Worm (Caenorhabditis elegans) whole organism, L4 larva: Measurements from ENCODE around the gene sdz-5.

Source experiments
- F49E8.2 ChIP-seq: sonication (generic microtip); optimal IDR thresholded peaks from 2 replicates; lab custom pipeline; 2016; ENCODE audit warnings: missing compliant biosample characterization, mild to moderate bottlenecking, missing genetic modification characterization, borderline replicate concordance
- gei-8 ChIP-seq: fragments of 200-800 bp; sonication (Bioruptor generic); optimal IDR thresholded peaks from 2 replicates; lab custom pipeline; 2018; ENCODE audit warnings: mild to moderate bottlenecking, missing genetic modification characterization, missing compliant biosample characterization

Gene sdz-5

ce11 chrII:3056266-3056872 lies 47.9 kb downstream of the sdz-5 start, which contains the start of gene lin-8:
lin-8 (plus strand) TSS chrII:3056822.
- TF ChIP-seq gei-8 (GFP tag; lab: Kevin White, UChicago) (no peak), F49E8.2 (tag; lab: Kevin White, UChicago) (peak; percentile 59)
